Fruit fly (Drosophila melanogaster) Kc167 (cell line): Measurements from ENCODE around the gene Sec15.

Source experiments
- Myc ChIP-seq: fragments of >200 bp; optimal IDR thresholded peaks from 2 replicates; lab custom pipeline; 2017; ENCODE audit warnings: missing external identifiers
- h ChIP-seq: fragments of >200 bp; optimal IDR thresholded peaks from 3 replicates; lab custom pipeline; 2018; ENCODE audit warnings: missing external identifiers

DNA sequence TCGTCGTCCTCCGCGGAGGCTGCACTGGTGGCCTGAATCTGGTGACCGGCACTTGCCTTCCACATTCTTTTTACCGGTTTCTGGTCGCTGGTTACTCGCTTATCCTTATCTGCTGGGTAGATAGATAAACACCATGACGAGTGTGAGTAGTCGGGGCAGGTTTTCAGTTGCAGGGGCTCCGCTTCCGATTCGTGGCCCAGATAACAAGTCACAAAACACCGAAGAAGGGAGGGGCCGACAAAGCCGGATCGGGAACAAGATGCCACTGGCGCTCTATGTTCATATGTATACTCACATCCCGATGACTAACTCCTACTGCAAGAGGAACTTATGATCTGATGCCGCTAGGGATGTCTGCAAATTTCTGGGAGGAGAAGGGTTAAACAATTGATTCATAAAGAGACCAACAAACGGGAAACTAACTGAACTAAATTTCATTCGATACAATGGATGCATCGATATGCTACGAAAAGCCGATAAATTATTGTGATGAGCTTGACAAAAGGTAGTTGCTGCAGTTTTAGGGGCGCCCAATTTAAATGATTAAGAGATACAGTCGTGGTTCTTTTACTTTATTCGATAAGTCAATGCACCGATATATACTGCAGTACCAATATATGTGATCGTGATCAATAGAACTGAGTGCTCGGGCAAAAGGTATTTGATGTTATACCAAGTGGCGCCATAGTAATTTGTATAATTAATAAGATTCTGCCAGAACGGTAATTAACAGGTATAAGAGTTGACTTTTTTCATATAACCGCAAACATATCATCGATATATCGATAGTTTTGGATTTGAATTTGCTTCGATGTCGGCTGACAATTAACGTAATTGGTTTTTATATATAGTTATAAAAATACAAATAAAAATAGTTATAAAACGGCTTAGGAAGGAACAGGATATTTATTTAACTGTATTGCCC, 43.5 kb downstream of the Sec15 start, which contains the start of gene Cortactin:
- TF ChIP-seq Myc (lab: Kevin White, UChicago) (no peak), h (lab: Kevin White, UChicago) (no peak)
